Worm (Caenorhabditis elegans) whole organism, L2 larva: ENCODE results near the gene faxc-1.
A peak's percentile ranks its signal among the peaks of the same experiment; 100 is the strongest.

Source experiments
- C34F6.9 ChIP-seq: fragments of 150-350 bp; optimal IDR thresholded peaks from 2 replicates; lab custom pipeline; 2014; ENCODE audit warnings: missing biosample characterization, missing genetic modification characterization
- F13H6.1 ChIP-seq: sonication (generic microtip); optimal IDR thresholded peaks from 2 replicates; lab custom pipeline; 2016; ENCODE audit warnings: missing genetic modification characterization, missing compliant biosample characterization
- R02D3.7 ChIP-seq: fragments of 150-350 bp; optimal IDR thresholded peaks from 2 replicates; lab custom pipeline; 2014; ENCODE audit warnings: missing biosample characterization, missing genetic modification characterization
- Y55F3AM.14 ChIP-seq: fragments of 200-800 bp; sonication (Bioruptor generic); optimal IDR thresholded peaks from 2 replicates; lab custom pipeline; 2018; ENCODE audit warnings: mild to moderate bottlenecking, missing genetic modification characterization, missing compliant biosample characterization
- ZK546.5 ChIP-seq: sonication (generic microtip); optimal IDR thresholded peaks from 2 replicates; lab custom pipeline; 2017; ENCODE audit warnings: missing biosample characterization, missing genetic modification characterization
- alr-1 ChIP-seq: fragments of 150-350 bp; optimal IDR thresholded peaks from 2 replicates; lab custom pipeline; 2014; ENCODE audit warnings: missing biosample characterization, missing genetic modification characterization
- aly-2 ChIP-seq: fragments of 150-350 bp; optimal IDR thresholded peaks from 2 replicates; lab custom pipeline; 2014; ENCODE audit warnings: missing biosample characterization, missing genetic modification characterization
- ama-1 ChIP-seq: fragments of 150-350 bp; optimal IDR thresholded peaks from 2 replicates; lab custom pipeline; 2018; ENCODE audit warnings: inconsistent platforms
- blmp-1 ChIP-seq: sonication (generic microtip); optimal IDR thresholded peaks from 2 replicates; lab custom pipeline; 2017; ENCODE audit warnings: missing genetic modification characterization, mild to moderate bottlenecking, missing compliant biosample characterization, antibody characterized with exemption, moderate library complexity; ENCODE audit not compliant: insufficient read depth
- ceh-16 ChIP-seq: fragments of 150-350 bp; optimal IDR thresholded peaks from 2 replicates; lab custom pipeline; 2014; ENCODE audit warnings: missing biosample characterization, missing genetic modification characterization
- ceh-82 ChIP-seq: fragments of 150-350 bp; optimal IDR thresholded peaks from 2 replicates; lab custom pipeline; 2014; ENCODE audit warnings: missing biosample characterization, missing genetic modification characterization
- crh-2 ChIP-seq: sonication (generic microtip); optimal IDR thresholded peaks from 2 replicates; lab custom pipeline; 2017; ENCODE audit warnings: missing biosample characterization, missing genetic modification characterization
- dmd-4 ChIP-seq: sonication (generic microtip); optimal IDR thresholded peaks from 2 replicates; lab custom pipeline; 2017; ENCODE audit warnings: missing biosample characterization, missing genetic modification characterization
- egl-27 ChIP-seq: sonication (generic microtip); optimal IDR thresholded peaks from 3 replicates; lab custom pipeline; 2017; ENCODE audit warnings: missing biosample characterization, missing genetic modification reagents, missing genetic modification characterization
- elt-1 ChIP-seq: fragments of 150-350 bp; optimal IDR thresholded peaks from 2 replicates; lab custom pipeline; 2014; ENCODE audit warnings: missing biosample characterization, missing genetic modification characterization
- elt-3 ChIP-seq: sonication (generic microtip); optimal IDR thresholded peaks from 2 replicates; lab custom pipeline; 2017; ENCODE audit warnings: missing biosample characterization, missing genetic modification characterization
- fos-1 ChIP-seq: fragments of 150-350 bp; optimal IDR thresholded peaks from 2 replicates; lab custom pipeline; 2014; ENCODE audit warnings: missing biosample characterization, missing genetic modification characterization
- gmeb-1 ChIP-seq: fragments of 150-350 bp; optimal IDR thresholded peaks from 2 replicates; lab custom pipeline; 2014; ENCODE audit warnings: missing biosample characterization, missing genetic modification characterization
- lin-11 ChIP-seq: fragments of 150-350 bp; sonication (generic microtip); optimal IDR thresholded peaks from 2 replicates; lab custom pipeline; 2014; ENCODE audit warnings: missing biosample characterization, missing genetic modification characterization, inconsistent platforms, mixed read lengths
- lin-39 ChIP-seq: fragments of 150-350 bp; optimal IDR thresholded peaks from 2 replicates; lab custom pipeline; 2014; ENCODE audit warnings: missing biosample characterization, missing genetic modification reagents, missing genetic modification characterization
- lsy-2 ChIP-seq, 2 experiments: fragments of 150-350 bp in 1 of 2; sonication (generic microtip) in 1 of 2; optimal IDR thresholded peaks; 2 replicates each; lab custom pipeline; 2014 to 2017; ENCODE audit warnings: missing biosample characterization in 2 of 2, missing genetic modification characterization in 2 of 2
- mab-5 ChIP-seq: fragments of 150-350 bp; optimal IDR thresholded peaks from 2 replicates; lab custom pipeline; 2014; ENCODE audit warnings: missing biosample characterization, missing genetic modification characterization
- mbf-1 ChIP-seq: sonication (generic microtip); optimal IDR thresholded peaks from 2 replicates; lab custom pipeline; 2017; ENCODE audit warnings: missing biosample characterization, missing genetic modification characterization
- nhr-10 ChIP-seq: sonication (generic microtip); optimal IDR thresholded peaks from 2 replicates; lab custom pipeline; 2017; ENCODE audit warnings: missing biosample characterization, missing genetic modification characterization
- nhr-11 ChIP-seq: fragments of 150-350 bp; optimal IDR thresholded peaks from 2 replicates; lab custom pipeline; 2014; ENCODE audit warnings: missing biosample characterization, missing genetic modification characterization
- nhr-12 ChIP-seq: fragments of 150-350 bp; optimal IDR thresholded peaks from 2 replicates; lab custom pipeline; 2014; ENCODE audit warnings: missing biosample characterization, missing genetic modification characterization
- nhr-129 ChIP-seq: fragments of 150-350 bp; optimal IDR thresholded peaks from 2 replicates; lab custom pipeline; 2014; ENCODE audit warnings: missing biosample characterization, missing genetic modification characterization
- nhr-21 ChIP-seq: fragments of 150-350 bp; optimal IDR thresholded peaks from 2 replicates; lab custom pipeline; 2014; ENCODE audit warnings: missing biosample characterization, missing genetic modification characterization
- nhr-23 ChIP-seq: fragments of 150-350 bp; optimal IDR thresholded peaks from 2 replicates; lab custom pipeline; 2014; ENCODE audit warnings: missing biosample characterization, missing genetic modification reagents, missing genetic modification characterization
- nhr-237 ChIP-seq: fragments of 150-350 bp; optimal IDR thresholded peaks from 2 replicates; lab custom pipeline; 2014; ENCODE audit warnings: missing biosample characterization, missing genetic modification characterization
- nhr-25 ChIP-seq: fragments of 150-350 bp; sonication (generic microtip); optimal IDR thresholded peaks from 3 replicates; lab custom pipeline; 2014; ENCODE audit warnings: missing biosample characterization, missing genetic modification characterization
- nhr-77 ChIP-seq: fragments of 150-350 bp; optimal IDR thresholded peaks from 2 replicates; lab custom pipeline; 2014; ENCODE audit warnings: missing biosample characterization, missing genetic modification characterization
- peb-1 ChIP-seq: fragments of 150-350 bp; optimal IDR thresholded peaks from 2 replicates; lab custom pipeline; 2014; ENCODE audit warnings: missing biosample characterization, missing genetic modification characterization
- sem-4 ChIP-seq: fragments of 150-350 bp; optimal IDR thresholded peaks from 2 replicates; lab custom pipeline; 2014; ENCODE audit warnings: missing biosample characterization, missing genetic modification reagents, missing genetic modification characterization
- skn-1 ChIP-seq: sonication (generic microtip); optimal IDR thresholded peaks from 2 replicates; lab custom pipeline; 2017; ENCODE audit warnings: missing biosample characterization, missing genetic modification characterization
- sma-3 ChIP-seq: sonication (generic microtip); optimal IDR thresholded peaks from 2 replicates; lab custom pipeline; 2016; ENCODE audit warnings: missing genetic modification reagents, missing genetic modification characterization, missing compliant biosample characterization
- sma-9 ChIP-seq, 2 experiments: fragments of 150-350 bp in 1 of 2; sonication (generic microtip) in 1 of 2; optimal IDR thresholded peaks; 2 replicates each; lab custom pipeline; 2014 to 2016; ENCODE audit warnings: missing genetic modification characterization in 2 of 2, mild to moderate bottlenecking in 1 of 2, missing biosample characterization in 1 of 2, missing compliant biosample characterization in 1 of 2, missing genetic modification reagents in 1 of 2, moderate library complexity in 1 of 2
- snpc-4 ChIP-seq: fragments of 150-350 bp; optimal IDR thresholded peaks from 2 replicates; lab custom pipeline; 2014; ENCODE audit warnings: missing biosample characterization, missing genetic modification characterization
- unc-39 ChIP-seq: fragments of 150-350 bp; optimal IDR thresholded peaks from 2 replicates; lab custom pipeline; 2014; ENCODE audit warnings: missing biosample characterization, missing genetic modification characterization
- unc-55 ChIP-seq: fragments of 150-350 bp; sonication (generic microtip); optimal IDR thresholded peaks from 3 replicates; lab custom pipeline; 2014; ENCODE audit warnings: missing biosample characterization, missing genetic modification reagents, missing genetic modification characterization
- zag-1 ChIP-seq: fragments of 150-350 bp; optimal IDR thresholded peaks from 2 replicates; lab custom pipeline; 2014; ENCODE audit warnings: missing biosample characterization, missing genetic modification characterization
- ztf-11 ChIP-seq: sonication (generic microtip); optimal IDR thresholded peaks from 2 replicates; lab custom pipeline; 2017; ENCODE audit warnings: missing biosample characterization, missing genetic modification characterization
- ztf-4 ChIP-seq: fragments of 150-350 bp; optimal IDR thresholded peaks from 2 replicates; lab custom pipeline; 2014; ENCODE audit warnings: missing biosample characterization, missing genetic modification characterization

faxc-1 gene

DNA sequence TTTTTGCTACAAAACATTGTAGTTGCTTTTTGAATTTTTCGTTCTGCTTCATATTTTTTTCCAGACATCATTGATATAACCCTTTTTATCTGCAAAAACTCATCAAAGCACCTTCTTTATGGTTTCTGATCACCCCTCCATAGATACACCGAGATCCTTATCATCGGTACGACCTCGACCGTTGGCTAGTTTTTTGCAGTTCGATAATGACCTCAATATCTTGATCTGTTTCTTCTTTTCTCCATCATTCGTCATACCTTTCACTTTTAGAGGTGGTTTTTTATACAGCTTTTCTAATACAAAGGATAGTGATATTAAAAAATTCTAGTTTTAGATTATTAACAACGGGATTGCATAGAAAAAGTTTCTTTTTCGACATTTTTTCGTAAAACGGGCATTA, 24.5 kb upstream of the faxc-1 start:
- TF ChIP-seq fos-1 = peak; percentile 82
- peak in 1 of 2 experiments; percentile 28 for TF ChIP-seq lsy-2 (tag; optimal IDR thresholded peaks at IDR 0.05; lab: Kevin White, UChicago)
- no peak for TF ChIP-seq nhr-23 (tag; lab: Kevin White, UChicago)
- TF ChIP-seq crh-2 (tag; lab: Kevin White, UChicago) = no peak
- TF ChIP-seq zag-1 (tag; lab: Kevin White, UChicago) = no peak
- TF ChIP-seq gmeb-1 (tag; lab: Kevin White, UChicago) = no peak
- TF ChIP-seq nhr-21 (tag; lab: Kevin White, UChicago) = peak; percentile 37
- no peak for TF ChIP-seq nhr-10 (tag; lab: Kevin White, UChicago)
- no peak for TF ChIP-seq lin-39 (tag; lab: Kevin White, UChicago)
- TF ChIP-seq ama-1 = no peak
- TF ChIP-seq elt-1 (tag; lab: Kevin White, UChicago) = peak; percentile 50
- TF ChIP-seq R02D3.7 = no peak
- TF ChIP-seq alr-1 = no peak
- no peak for TF ChIP-seq sma-9 (GFP tag; optimal IDR thresholded peaks at IDR 0.05; lab: Kevin White, UChicago)
- no peak for TF ChIP-seq sma-9 (tag; optimal IDR thresholded peaks at IDR 0.05; lab: Kevin White, UChicago)
- TF ChIP-seq sem-4 = peak; percentile 51
- TF ChIP-seq dmd-4 (tag; lab: Kevin White, UChicago) = no peak
- no peak for TF ChIP-seq Y55F3AM.14 (GFP tag; lab: Kevin White, UChicago)
- no peak for TF ChIP-seq mab-5
- TF ChIP-seq F13H6.1 = no peak
- TF ChIP-seq ztf-11 (tag; lab: Kevin White, UChicago) = no peak
- TF ChIP-seq snpc-4 = no peak
- no peak for TF ChIP-seq egl-27 (tag; lab: Kevin White, UChicago)
- peak; percentile 84 for TF ChIP-seq nhr-25 (tag; lab: Kevin White, UChicago)
- no peak for TF ChIP-seq lin-11
- no peak for TF ChIP-seq elt-3 (tag; lab: Kevin White, UChicago)
- peak; percentile 58 for TF ChIP-seq ceh-16 (tag; lab: Kevin White, UChicago)
- TF ChIP-seq ceh-82 (tag; lab: Kevin White, UChicago) = no peak
- TF ChIP-seq mbf-1 (tag; lab: Kevin White, UChicago) = no peak
- no peak for TF ChIP-seq ztf-4
- TF ChIP-seq nhr-12 = no peak
- TF ChIP-seq skn-1 (tag; lab: Kevin White, UChicago) = no peak
- TF ChIP-seq nhr-77 (tag; lab: Kevin White, UChicago) = no peak
- TF ChIP-seq blmp-1 (tag; lab: Kevin White, UChicago) = peak; percentile 96

DNA sequence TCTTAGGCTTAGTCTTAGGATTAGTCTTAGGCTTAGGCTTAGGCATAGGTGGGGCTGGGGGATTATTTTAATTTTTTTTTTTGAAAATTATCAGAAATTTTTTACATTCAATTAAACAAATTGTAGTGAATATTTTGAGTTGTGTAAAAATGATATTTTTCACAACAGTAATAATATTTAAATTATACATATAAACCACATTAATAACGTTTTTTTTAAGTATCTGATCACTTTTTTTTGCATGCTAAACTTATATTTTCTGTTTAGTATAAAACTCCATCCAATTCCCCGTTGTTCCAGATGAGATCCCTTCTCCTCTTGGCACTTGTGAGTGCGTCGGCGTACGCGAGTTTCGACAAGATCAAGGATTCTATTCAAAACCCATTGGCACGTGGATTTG, 23.9 kb upstream of the faxc-1 start, which contains the start of gene txdc-12.1:
Gene txdc-12.1, plus strand, starts transcription at position 301 of the 400 bp plus-strand sequence.
- TF ChIP-seq crh-2 (tag; lab: Kevin White, UChicago) (no peak), snpc-4 (no peak), mab-5 (no peak), nhr-77 (tag; lab: Kevin White, UChicago) (no peak), aly-2 (tag; lab: Kevin White, UChicago) (no peak), sma-3 (GFP tag; lab: Kevin White, UChicago) (no peak)
- TF ChIP-seq, all 48 proteins: peak for 0

DNA sequence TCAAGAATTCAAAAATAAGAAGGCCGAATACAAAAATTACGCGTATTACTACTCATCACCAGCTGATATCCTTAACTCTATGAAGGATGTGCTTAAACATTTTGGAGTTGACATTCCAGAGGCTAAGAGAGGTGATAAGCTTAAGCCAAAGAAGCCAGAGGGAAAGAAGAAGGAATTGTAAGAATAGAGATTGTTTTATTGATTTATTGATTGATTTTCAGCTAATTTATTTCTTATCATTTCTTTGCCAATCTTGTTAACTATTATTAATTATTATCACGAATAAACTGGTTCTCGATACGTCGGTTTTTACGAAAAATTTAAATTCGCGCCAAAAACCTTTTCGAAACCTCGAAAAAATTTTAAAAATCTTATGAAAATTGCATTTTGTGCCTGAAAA, 22.2 kb upstream of the faxc-1 start:
- TF ChIP-seq nhr-129 (tag; lab: Kevin White, UChicago) = no peak
- no peak for TF ChIP-seq peb-1 (tag; lab: Kevin White, UChicago)
- TF ChIP-seq unc-55 = no peak
- no peak for TF ChIP-seq zag-1 (tag; lab: Kevin White, UChicago)
- TF ChIP-seq sem-4 = no peak
- no peak for TF ChIP-seq alr-1
- no peak for TF ChIP-seq nhr-10 (tag; lab: Kevin White, UChicago)
- no peak for TF ChIP-seq gmeb-1 (tag; lab: Kevin White, UChicago)
- TF ChIP-seq C34F6.9 (tag; lab: Kevin White, UChicago) = no peak
- no peak for TF ChIP-seq nhr-11 (tag; lab: Kevin White, UChicago)

DNA sequence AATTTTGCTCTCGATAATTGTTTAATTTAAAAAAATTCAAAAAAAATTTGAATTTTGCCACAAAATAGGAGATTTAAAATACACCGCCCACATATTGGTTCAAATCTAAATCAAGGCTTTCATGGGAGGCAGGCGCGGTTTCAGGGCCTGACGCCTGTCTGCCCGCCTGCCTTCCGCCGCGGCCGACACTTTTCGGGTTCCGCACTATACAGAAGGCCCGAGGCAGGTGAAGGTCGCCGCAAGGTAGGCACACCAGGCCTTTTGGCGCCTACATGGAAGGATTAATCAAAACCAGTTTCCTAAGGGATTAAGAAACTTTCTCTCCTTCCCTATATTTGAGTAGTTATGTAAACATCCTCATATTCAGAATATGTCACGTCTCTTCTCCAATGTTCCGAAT, 21.4 kb upstream of the faxc-1 start, which contains the start of gene Y57A10A.24:
Gene Y57A10A.24, plus strand, starts transcription at position 396 of the 400 bp plus-strand sequence.
- TF ChIP-seq nhr-10 (tag; lab: Kevin White, UChicago) = no peak
- TF ChIP-seq ama-1 = no peak
- no peak for TF ChIP-seq zag-1 (tag; lab: Kevin White, UChicago)
- no peak for TF ChIP-seq lin-11
- TF ChIP-seq lsy-2 (tag; optimal IDR thresholded peaks at IDR 0.05; lab: Kevin White, UChicago) = no peak
- TF ChIP-seq F13H6.1 = no peak
- no peak for TF ChIP-seq C34F6.9 (tag; lab: Kevin White, UChicago)
- no peak for TF ChIP-seq sma-9 (GFP tag; optimal IDR thresholded peaks at IDR 0.05; lab: Kevin White, UChicago)
- no peak for TF ChIP-seq sma-9 (tag; optimal IDR thresholded peaks at IDR 0.05; lab: Kevin White, UChicago)
- no peak for TF ChIP-seq nhr-12
- TF ChIP-seq Y55F3AM.14 (GFP tag; lab: Kevin White, UChicago) = no peak
- no peak for TF ChIP-seq crh-2 (tag; lab: Kevin White, UChicago)
- no peak for TF ChIP-seq blmp-1 (tag; lab: Kevin White, UChicago)
- no peak for TF ChIP-seq nhr-11 (tag; lab: Kevin White, UChicago)
- TF ChIP-seq nhr-129 (tag; lab: Kevin White, UChicago) = no peak
- TF ChIP-seq ZK546.5 (tag; lab: Kevin White, UChicago) = no peak
- TF ChIP-seq dmd-4 (tag; lab: Kevin White, UChicago) = no peak
- no peak for TF ChIP-seq peb-1 (tag; lab: Kevin White, UChicago)
- no peak for TF ChIP-seq unc-39 (tag; lab: Kevin White, UChicago)
- TF ChIP-seq nhr-237 (tag; lab: Kevin White, UChicago) = no peak
- no peak for TF ChIP-seq elt-1 (tag; lab: Kevin White, UChicago)
